Fruit fly (Drosophila melanogaster) whole organism, embryonic: ENCODE measurements around the gene Lmpt.

Source experiments
- Aef1 ChIP-seq: fragments of 200-800 bp; sonication (Bioruptor generic); IDR thresholded peaks from 3 replicates; pipeline ENCODE4 v1.3.6; 2022; ENCODE audit warnings: missing biosample characterization, missing genetic modification characterization
- Asciz ChIP-seq: fragments of 200-800 bp; sonication (Bioruptor generic); optimal IDR thresholded peaks from 2 replicates; lab custom pipeline; 2017; ENCODE audit warnings: missing biosample characterization, mild to moderate bottlenecking, missing genetic modification characterization, missing genetic modification reagents
- CG10462 ChIP-seq: fragments of 200-800 bp; sonication (Bioruptor generic); optimal IDR thresholded peaks from 2 replicates; lab custom pipeline; 2016; ENCODE audit warnings: missing biosample characterization, missing genetic modification characterization
- CG10959 ChIP-seq: fragments of 200-800 bp; sonication (Bioruptor generic); IDR thresholded peaks from 2 replicates; pipeline ENCODE4 v1.3.6; 2022; ENCODE audit warnings: missing biosample characterization, missing genetic modification characterization
- CG12155 ChIP-seq: fragments of 200-800 bp; sonication (Bioruptor generic); optimal IDR thresholded peaks from 3 replicates; lab custom pipeline; 2016; ENCODE audit warnings: missing biosample characterization, missing genetic modification characterization
- CG1529 ChIP-seq: fragments of 200-800 bp; sonication (Bioruptor generic); optimal IDR thresholded peaks from 3 replicates; lab custom pipeline; 2018; ENCODE audit warnings: missing biosample characterization, missing genetic modification characterization
- CG17186 ChIP-seq: fragments of 200-800 bp; sonication (Bioruptor generic); optimal IDR thresholded peaks from 3 replicates; lab custom pipeline; 2017; ENCODE audit warnings: missing biosample characterization, missing genetic modification reagents, missing genetic modification characterization
- CG17912 ChIP-seq: fragments of 200-800 bp; sonication (Bioruptor generic); optimal IDR thresholded peaks from 2 replicates; lab custom pipeline; 2018; ENCODE audit warnings: missing biosample characterization, mild to moderate bottlenecking, missing genetic modification characterization
- CG2712 ChIP-seq: fragments of 200-800 bp; optimal IDR thresholded peaks from 3 replicates; lab custom pipeline; 2019; ENCODE audit warnings: missing biosample characterization, mild to moderate bottlenecking, missing genetic modification characterization, moderate library complexity
- CG32532 ChIP-seq: fragments of 200-800 bp; sonication (Bioruptor generic); IDR thresholded peaks from 2 replicates; pipeline ENCODE4 v1.3.6; 2022; ENCODE audit warnings: missing biosample characterization, missing genetic modification characterization
- CG33213 ChIP-seq: fragments of 200-800 bp; sonication (Bioruptor generic); optimal IDR thresholded peaks from 3 replicates; lab custom pipeline; 2016; ENCODE audit warnings: missing biosample characterization, missing genetic modification characterization
- CG3726 ChIP-seq: fragments of 200-800 bp; sonication (Bioruptor generic); IDR thresholded peaks from 3 replicates; pipeline ENCODE4, ENCODE4 v1.3.6; 2022; ENCODE audit warnings: missing biosample characterization, missing genetic modification characterization
- CG3995 ChIP-seq: fragments of 200-800 bp; sonication (Bioruptor generic); optimal IDR thresholded peaks from 3 replicates; lab custom pipeline; 2016; ENCODE audit warnings: missing biosample characterization, missing genetic modification characterization
- CG4730 ChIP-seq: fragments of 200-800 bp; sonication (Bioruptor generic); IDR thresholded peaks from 2 replicates; pipeline ENCODE4 v1.3.6; 2022; ENCODE audit warnings: missing biosample characterization, missing genetic modification characterization
- CG6654 ChIP-seq: fragments of 200-800 bp; sonication (Bioruptor generic); optimal IDR thresholded peaks from 2 replicates; lab custom pipeline; 2017; ENCODE audit warnings: missing biosample characterization, mild to moderate bottlenecking, missing genetic modification characterization
- CG7556 ChIP-seq: fragments of 200-800 bp; sonication (Bioruptor generic); optimal IDR thresholded peaks from 2 replicates; lab custom pipeline; 2017; ENCODE audit warnings: missing biosample characterization, mild to moderate bottlenecking, missing genetic modification characterization
- CG7928 ChIP-seq: fragments of 200-800 bp; sonication (Bioruptor generic); optimal IDR thresholded peaks from 2 replicates; lab custom pipeline; 2017; ENCODE audit warnings: missing biosample characterization, mild to moderate bottlenecking, missing genetic modification characterization
- CG8089 ChIP-seq: fragments of 200-800 bp; sonication (Bioruptor generic); optimal IDR thresholded peaks from 3 replicates; lab custom pipeline; 2016; ENCODE audit warnings: missing biosample characterization, missing genetic modification characterization
- CG8290 ChIP-seq, 3 experiments: fragments of 200-800 bp; sonication (Bioruptor generic); optimal IDR thresholded peaks; 2 replicates each; lab custom pipeline; 2016 to 2019; ENCODE audit warnings: missing biosample characterization in 3 of 3, missing genetic modification characterization in 3 of 3, mild to moderate bottlenecking in 2 of 3, moderate library complexity in 1 of 3
- CG9609 ChIP-seq: fragments of 200-800 bp; sonication (Bioruptor generic); optimal IDR thresholded peaks from 3 replicates; lab custom pipeline; 2016; ENCODE audit warnings: missing biosample characterization, missing genetic modification characterization
- CG9727 ChIP-seq: fragments of 200-800 bp; sonication (Bioruptor generic); optimal IDR thresholded peaks from 3 replicates; lab custom pipeline; 2017; ENCODE audit warnings: missing biosample characterization, mild to moderate bottlenecking, missing genetic modification characterization
- CG9876 ChIP-seq: fragments of 200-800 bp; sonication (Bioruptor generic); optimal IDR thresholded peaks from 2 replicates; lab custom pipeline; 2016; ENCODE audit warnings: missing biosample characterization, missing genetic modification characterization
- CTCF ChIP-seq: fragments of 200-800 bp; sonication (Bioruptor generic); optimal IDR thresholded peaks from 2 replicates; lab custom pipeline; 2017; ENCODE audit warnings: missing biosample characterization, mild to moderate bottlenecking, missing genetic modification characterization, moderate library complexity
- Dll ChIP-seq: fragments of 200-800 bp; sonication (Bioruptor generic); IDR thresholded peaks from 4 replicates; pipeline ENCODE4 v1.3.6; 2022; ENCODE audit warnings: missing biosample characterization, missing genetic modification characterization; ENCODE audit not compliant: partially characterized antibody
- Fer3 ChIP-seq: fragments of 200-800 bp; sonication (Bioruptor generic); optimal IDR thresholded peaks from 2 replicates; lab custom pipeline; 2018; ENCODE audit warnings: missing biosample characterization, mild to moderate bottlenecking, missing genetic modification characterization, moderate library complexity
- H15 ChIP-seq: fragments of 200-800 bp; sonication (Bioruptor generic); IDR thresholded peaks from 3 replicates; pipeline ENCODE4 v1.3.6; 2022; ENCODE audit warnings: missing biosample characterization, missing genetic modification characterization
- Hmx ChIP-seq: fragments of 200-800 bp; sonication (Bioruptor generic); optimal IDR thresholded peaks from 2 replicates; lab custom pipeline; 2016; ENCODE audit warnings: missing biosample characterization, missing genetic modification characterization
- Mes4 ChIP-seq: fragments of 200-800 bp; sonication (Bioruptor generic); optimal IDR thresholded peaks from 2 replicates; lab custom pipeline; 2016; ENCODE audit warnings: missing biosample characterization, missing genetic modification characterization
- NC2β ChIP-seq: fragments of 200-800 bp; sonication (Bioruptor generic); optimal IDR thresholded peaks from 2 replicates; lab custom pipeline; 2016; ENCODE audit warnings: missing biosample characterization, missing genetic modification characterization
- Xrp1 ChIP-seq: fragments of 200-800 bp; sonication (Bioruptor generic); IDR thresholded peaks from 2 replicates; pipeline ENCODE4 v1.3.6; 2022; ENCODE audit warnings: missing biosample characterization, missing genetic modification characterization
- bab2 ChIP-seq: fragments of 200-800 bp; sonication (Bioruptor generic); optimal IDR thresholded peaks from 2 replicates; lab custom pipeline; 2016; ENCODE audit warnings: missing biosample characterization, missing genetic modification characterization
- bsh ChIP-seq, 2 experiments: fragments of 200-800 bp; sonication (Bioruptor generic); optimal IDR thresholded peaks; 2 replicates each; lab custom pipeline; 2017 to 2018; ENCODE audit warnings: mild to moderate bottlenecking in 2 of 2, missing biosample characterization in 2 of 2, missing genetic modification characterization in 2 of 2, moderate library complexity in 1 of 2
- crp ChIP-seq, 2 experiments: fragments of 200-800 bp; sonication (Bioruptor generic); optimal IDR thresholded peaks; 2 replicates in 1 of 2; 3 replicates in 1 of 2; lab custom pipeline; 2017; ENCODE audit warnings: missing biosample characterization in 2 of 2, missing genetic modification characterization in 2 of 2, mild to moderate bottlenecking in 1 of 2, moderate library complexity in 1 of 2
- da ChIP-seq: fragments of 200-800 bp; sonication (Bioruptor generic); optimal IDR thresholded peaks from 2 replicates; lab custom pipeline; 2016; ENCODE audit warnings: missing biosample characterization, missing genetic modification characterization
- dmrt11E ChIP-seq: fragments of 200-800 bp; sonication (Bioruptor generic); optimal IDR thresholded peaks from 3 replicates; lab custom pipeline; 2018; ENCODE audit warnings: missing biosample characterization, mild to moderate bottlenecking, missing genetic modification characterization, moderate library complexity
- dpn ChIP-seq, 2 experiments: fragments of 200-800 bp; sonication (Bioruptor generic); optimal IDR thresholded peaks; 3 replicates each; lab custom pipeline; 2016; ENCODE audit warnings: missing biosample characterization in 2 of 2, missing genetic modification characterization in 2 of 2
- gt ChIP-seq: fragments of 200-800 bp; sonication (Bioruptor generic); IDR thresholded peaks from 2 replicates; pipeline ENCODE4 v1.3.6; 2022; ENCODE audit warnings: missing biosample characterization, missing genetic modification characterization
- kay ChIP-seq: fragments of 200-800 bp; sonication (Bioruptor generic); optimal IDR thresholded peaks from 2 replicates; lab custom pipeline; 2016; ENCODE audit warnings: missing biosample characterization, missing genetic modification characterization
- ken ChIP-seq: fragments of 200-800 bp; sonication (Bioruptor generic); IDR thresholded peaks from 3 replicates; pipeline ENCODE4 v1.3.6; 2022; ENCODE audit warnings: missing biosample characterization, missing genetic modification characterization
- maf-S ChIP-seq: fragments of 200-800 bp; sonication (Bioruptor generic); optimal IDR thresholded peaks from 2 replicates; lab custom pipeline; 2016; ENCODE audit warnings: missing biosample characterization, missing genetic modification characterization
- phol ChIP-seq: fragments of 200-800 bp; sonication (Bioruptor generic); optimal IDR thresholded peaks from 3 replicates; lab custom pipeline; 2018; ENCODE audit warnings: missing biosample characterization, mild to moderate bottlenecking, missing genetic modification characterization, moderate library complexity
- row ChIP-seq: fragments of 200-800 bp; sonication (Bioruptor generic); IDR thresholded peaks from 3 replicates; pipeline ENCODE4 v1.3.6; 2022; ENCODE audit warnings: missing biosample characterization, missing genetic modification characterization
- scrt ChIP-seq: fragments of 200-800 bp; sonication (Bioruptor generic); optimal IDR thresholded peaks from 2 replicates; lab custom pipeline; 2018; ENCODE audit warnings: missing biosample characterization, mild to moderate bottlenecking, missing genetic modification characterization, moderate library complexity
- shn ChIP-seq: fragments of 200-800 bp; sonication (Bioruptor generic); optimal IDR thresholded peaks from 3 replicates; lab custom pipeline; 2016; ENCODE audit warnings: missing biosample characterization, missing genetic modification characterization
- slp2 ChIP-seq: fragments of 200-800 bp; sonication (Bioruptor generic); optimal IDR thresholded peaks from 2 replicates; lab custom pipeline; 2016; ENCODE audit warnings: missing biosample characterization, missing genetic modification characterization
- sqz ChIP-seq: fragments of 200-800 bp; sonication (Bioruptor generic); optimal IDR thresholded peaks from 3 replicates; lab custom pipeline; 2018; ENCODE audit warnings: missing biosample characterization, mild to moderate bottlenecking, missing genetic modification characterization
- trem ChIP-seq: fragments of 200-800 bp; optimal IDR thresholded peaks from 3 replicates; lab custom pipeline; 2019; ENCODE audit warnings: missing biosample characterization, mild to moderate bottlenecking, missing genetic modification characterization, moderate library complexity
- trh ChIP-seq: fragments of 200-800 bp; sonication (Bioruptor generic); optimal IDR thresholded peaks from 2 replicates; lab custom pipeline; 2016; ENCODE audit warnings: missing biosample characterization, missing genetic modification characterization
- tup ChIP-seq: fragments of 200-800 bp; sonication (Bioruptor generic); optimal IDR thresholded peaks from 2 replicates; lab custom pipeline; 2016; ENCODE audit warnings: missing biosample characterization, mild to moderate bottlenecking, missing genetic modification characterization, moderate library complexity
- tx ChIP-seq: fragments of 200-800 bp; sonication (Bioruptor generic); optimal IDR thresholded peaks from 2 replicates; lab custom pipeline; 2016; ENCODE audit warnings: missing biosample characterization, missing genetic modification characterization
- vfl ChIP-seq: fragments of 200-800 bp; sonication (Bioruptor generic); optimal IDR thresholded peaks from 2 replicates; lab custom pipeline; 2016; ENCODE audit warnings: missing biosample characterization, missing genetic modification characterization

Lmpt gene

DNA sequence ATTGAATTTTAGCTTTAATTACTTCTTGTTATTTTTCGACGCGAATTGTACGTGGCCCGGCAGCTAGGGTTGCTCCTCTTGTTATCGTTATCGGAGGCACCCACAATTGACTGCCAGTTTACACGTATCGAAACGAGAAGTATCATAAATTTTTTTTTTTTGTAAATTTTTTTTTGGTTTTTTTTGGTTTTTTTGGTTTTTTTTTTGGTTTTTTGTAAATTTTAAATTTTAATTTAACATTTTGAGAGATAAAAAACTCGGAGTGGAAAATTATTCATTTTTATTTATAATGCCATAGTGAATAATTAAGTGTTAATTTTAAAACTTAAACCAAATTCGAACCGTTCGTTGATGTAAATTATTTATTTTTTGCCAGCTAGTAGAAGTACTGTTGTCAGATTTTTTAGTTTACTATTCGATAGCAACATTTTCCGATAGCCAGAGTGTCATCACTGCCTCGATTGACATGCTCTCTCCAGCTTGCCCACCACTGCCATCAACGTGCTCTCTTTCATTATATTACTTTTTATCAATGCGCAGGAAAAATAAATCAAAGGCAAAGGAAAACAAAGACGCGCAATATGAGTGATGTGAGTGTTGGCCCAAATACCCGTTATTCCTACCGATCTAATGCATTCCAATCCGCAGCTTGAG lies 20.0 kb upstream of the Lmpt start, which contains the start of the genes kud and Zcchc7 (continued):
- peak; percentile 62 for TF ChIP-seq Fer3 (tag; lab: Kevin White, UChicago)
- TF ChIP-seq H15 (GFP tag; lab: Robert Waterston, UW): no peak
- TF ChIP-seq CG8290 (GFP tag; optimal IDR thresholded peaks at IDR 0.05; lab: Kevin White, UChicago): peak; percentile 90
- peak in 1 of 2 experiments; percentile 55 for TF ChIP-seq CG8290 (tag; optimal IDR thresholded peaks at IDR 0.05; lab: Kevin White, UChicago)
- peak; percentile 37 for TF ChIP-seq CG3995 (GFP tag; lab: Kevin White, UChicago)
- TF ChIP-seq Xrp1 (GFP tag; lab: Robert Waterston, UW): no peak
- no peak for TF ChIP-seq CG17912
- TF ChIP-seq Asciz: peak; percentile 41
- peak; percentile 43 for TF ChIP-seq tx (GFP tag; lab: Kevin White, UChicago)
- peak; percentile 12 for TF ChIP-seq NC2β (GFP tag; lab: Kevin White, UChicago)
- peak; percentile 44 to 56 for TF ChIP-seq dpn (GFP tag; optimal IDR thresholded peaks at IDR 0.05; lab: Kevin White, UChicago)
- no peak for TF ChIP-seq gt
- peak; percentile 38 for TF ChIP-seq kay
- no peak for TF ChIP-seq CG8089 (GFP tag; lab: Kevin White, UChicago)
- TF ChIP-seq row (GFP tag; lab: Robert Waterston, UW): peak; percentile 89
- TF ChIP-seq tup (GFP tag; lab: Kevin White, UChicago): no peak
- peak; percentile 70 for TF ChIP-seq trem (tag; lab: Kevin White, UChicago)
- peak; percentile 67 for TF ChIP-seq phol (tag; lab: Kevin White, UChicago)
- TF ChIP-seq slp2 (GFP tag; lab: Kevin White, UChicago): no peak
- TF ChIP-seq dmrt11E: peak; percentile 57
- TF ChIP-seq Hmx: no peak
- TF ChIP-seq CG7556 (GFP tag; lab: Kevin White, UChicago): peak; percentile 71
- peak; percentile 77 for TF ChIP-seq CG9727 (GFP tag; lab: Kevin White, UChicago)
- peak; percentile 58; the same call in 1 of the 4 replicates for TF ChIP-seq Dll (GFP tag; lab: Robert Waterston, UW)
- TF ChIP-seq CG17186 (GFP tag; lab: Kevin White, UChicago): peak; percentile 40
- TF ChIP-seq CG9876 (GFP tag; lab: Kevin White, UChicago): no peak
- peak in 1 of 2 experiments; percentile 6 for TF ChIP-seq crp (GFP tag; optimal IDR thresholded peaks at IDR 0.05; lab: Kevin White, UChicago)
- peak; percentile 36 for TF ChIP-seq vfl (GFP tag; lab: Kevin White, UChicago)
- TF ChIP-seq CG10462 (GFP tag; lab: Kevin White, UChicago): peak; percentile 48
- TF ChIP-seq Mes4 (GFP tag; lab: Kevin White, UChicago): peak; percentile 10
- TF ChIP-seq bsh (GFP tag; optimal IDR thresholded peaks at IDR 0.05; lab: Kevin White, UChicago): peak in 1 of 2 experiments; percentile 43
- TF ChIP-seq CG2712: peak; percentile 71
- TF ChIP-seq CG7928 (GFP tag; lab: Kevin White, UChicago): peak; percentile 22
- TF ChIP-seq CTCF (GFP tag; lab: Kevin White, UChicago): peak; percentile 5
- peak; percentile 9 for TF ChIP-seq CG33213
- TF ChIP-seq shn (GFP tag; lab: Kevin White, UChicago): peak; percentile 19
- TF ChIP-seq maf-S (GFP tag; lab: Kevin White, UChicago): peak; percentile 36
- TF ChIP-seq CG4730: no peak
- TF ChIP-seq CG12155 (GFP tag; lab: Kevin White, UChicago): peak; percentile 73
- no peak for TF ChIP-seq CG10959
- TF ChIP-seq da: no peak
- TF ChIP-seq CG32532 (GFP tag; lab: Robert Waterston, UW): peak; percentile 67
- peak; percentile 25 for TF ChIP-seq bab2 (GFP tag; lab: Kevin White, UChicago)
- peak; percentile 47 for TF ChIP-seq CG9609
- no peak for TF ChIP-seq ken
- TF ChIP-seq trh: no peak
- no peak for TF ChIP-seq CG3726
- 0 out of 3 replicates have a peak, but pooled peaks have one; percentile 26 for TF ChIP-seq Aef1
- TF ChIP-seq CG1529 (GFP tag; lab: Kevin White, UChicago): no peak
- no peak for TF ChIP-seq sqz (GFP tag; lab: Kevin White, UChicago)
- TF ChIP-seq scrt (GFP tag; lab: Kevin White, UChicago): no peak
- TF ChIP-seq CG6654 (GFP tag; lab: Kevin White, UChicago): no peak
